Worm (Caenorhabditis elegans) whole organism, L3 larva: ENCODE measurements around the gene C01G12.7.

ENCODE experiments used
- aly-2 ChIP-seq: fragments of 150-350 bp; optimal IDR thresholded peaks from 2 replicates; lab custom pipeline; 2014; ENCODE audit warnings: missing biosample characterization, missing genetic modification characterization
- ceh-82 ChIP-seq: fragments of 150-350 bp; optimal IDR thresholded peaks from 2 replicates; lab custom pipeline; 2014; ENCODE audit warnings: missing biosample characterization, missing genetic modification characterization
- daf-12 ChIP-seq: fragments of 150-350 bp; optimal IDR thresholded peaks from 2 replicates; lab custom pipeline; 2014; ENCODE audit warnings: missing biosample characterization, missing genetic modification reagents, missing genetic modification characterization
- lin-15B ChIP-seq: fragments of 150-350 bp; optimal IDR thresholded peaks from 2 replicates; lab custom pipeline; 2014; ENCODE audit warnings: missing biosample characterization, missing genetic modification characterization
- nhr-11 ChIP-seq: fragments of 150-350 bp; optimal IDR thresholded peaks from 2 replicates; lab custom pipeline; 2014; ENCODE audit warnings: missing biosample characterization, missing genetic modification characterization
- nhr-237 ChIP-seq: fragments of 150-350 bp; optimal IDR thresholded peaks from 2 replicates; lab custom pipeline; 2014; ENCODE audit warnings: missing biosample characterization, missing genetic modification characterization
- skn-1 ChIP-seq: fragments of 150-350 bp; optimal IDR thresholded peaks from 2 replicates; lab custom pipeline; 2014; ENCODE audit warnings: missing biosample characterization, missing genetic modification characterization
- snpc-4 ChIP-seq: fragments of 150-350 bp; optimal IDR thresholded peaks from 2 replicates; lab custom pipeline; 2014; ENCODE audit warnings: missing biosample characterization, missing genetic modification characterization
- unc-62 ChIP-seq: fragments of 150-350 bp; sonication (generic microtip); optimal IDR thresholded peaks from 4 replicates; lab custom pipeline; 2014; ENCODE audit warnings: missing biosample characterization, missing genetic modification reagents, missing genetic modification characterization

DNA sequence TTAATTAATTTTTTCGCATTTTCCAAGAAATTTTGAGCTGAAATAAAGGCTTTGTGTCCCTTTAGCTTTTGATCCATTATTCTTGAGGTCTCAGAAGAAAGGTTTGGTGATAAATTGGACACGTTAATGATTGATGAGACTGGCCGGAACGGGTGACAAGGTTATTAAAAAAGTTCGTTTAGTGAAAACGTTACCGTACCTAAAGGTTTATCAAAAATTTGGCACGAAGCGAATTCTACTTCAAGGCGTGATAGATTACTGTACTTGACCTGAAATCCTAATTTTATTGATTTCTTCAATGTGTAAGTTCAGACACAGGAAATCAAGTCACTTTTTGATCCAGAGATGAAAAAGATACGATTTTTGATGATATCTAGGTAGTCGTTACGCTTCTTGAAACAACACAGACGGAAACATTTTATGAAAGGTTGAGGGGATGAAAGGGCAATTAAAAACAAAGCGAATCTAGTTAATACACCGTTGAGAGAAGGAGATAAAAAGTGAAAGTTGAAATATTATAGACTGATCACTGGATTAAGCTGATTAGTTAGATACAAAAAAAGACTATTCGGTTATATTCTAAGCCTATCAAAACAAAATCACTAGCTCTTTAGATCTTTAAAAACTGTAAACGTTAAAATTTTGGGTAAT lies 18.9 kb upstream of the C01G12.7 start:
- TF ChIP-seq aly-2 (tag; lab: Kevin White, UChicago), result no peak
- no peak for TF ChIP-seq snpc-4 (tag; lab: Kevin White, UChicago)
- TF ChIP-seq nhr-237 (tag; lab: Kevin White, UChicago), result no peak
- TF ChIP-seq skn-1 (tag; lab: Kevin White, UChicago), result no peak
- TF ChIP-seq ceh-82 (tag; lab: Kevin White, UChicago), result no peak
- no peak for TF ChIP-seq unc-62 (GFP tag; lab: Kevin White, UChicago)
- TF ChIP-seq daf-12 (tag; lab: Kevin White, UChicago), result no peak
- TF ChIP-seq nhr-11, result no peak
- TF ChIP-seq lin-15B (tag; lab: Kevin White, UChicago), result no peak
